Fruit fly (Drosophila melanogaster): Measurements from ENCODE around the gene bru3.

dm6 chr3L:13476070-13476469 is 327.1 kb downstream of the bru3 start:
- TF ChIP-seq CG8478 (optimal IDR thresholded peaks at IDR 0.05) (no peak), CTCF (optimal IDR thresholded peaks at IDR 0.05) (no peak)

Data from S2 (cell line).